Fruit fly (Drosophila melanogaster): ENCODE results near the gene Remo.

Gene Remo

DNA sequence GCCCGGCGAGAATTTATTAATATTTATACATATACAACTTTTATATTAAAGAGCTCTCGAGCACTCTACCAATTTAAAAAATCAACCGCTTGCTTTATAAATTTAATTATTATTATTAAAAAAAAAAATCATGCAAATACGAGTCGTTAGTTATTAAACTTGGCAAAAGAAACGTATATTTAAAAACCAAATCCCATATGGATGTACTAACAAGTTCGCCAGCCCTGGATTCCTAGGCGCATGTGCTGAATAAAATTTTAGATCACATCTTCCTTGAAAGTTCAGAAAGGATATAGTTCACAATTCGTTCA lies 29.1 kb upstream of the Remo start, which contains the start of gene comt (continued):
- no peak for TF ChIP-seq cg (GFP tag; optimal IDR thresholded peaks at IDR 0.05)
- TF ChIP-seq CG4730 (GFP tag; IDR thresholded peaks at IDR 0.05): no peak
- TF ChIP-seq CG15479 (GFP tag; optimal IDR thresholded peaks at IDR 0.05): no peak
- TF ChIP-seq PHDP (tag; optimal IDR thresholded peaks at IDR 0.05): peak; percentile 72
- TF ChIP-seq sisA (GFP tag; IDR thresholded peaks at IDR 0.05): no peak
- TF ChIP-seq CG17829 (tag; optimal IDR thresholded peaks at IDR 0.05): peak; percentile 73
- no peak for TF ChIP-seq sna (GFP tag; IDR thresholded peaks at IDR 0.05; ENCODE audit: partially characterized antibody)
- TF ChIP-seq cwo (GFP tag; optimal IDR thresholded peaks at IDR 0.05): peak; percentile 27
- TF ChIP-seq shn (GFP tag; optimal IDR thresholded peaks at IDR 0.05): no peak
- 0 out of 3 replicates have a peak, but pooled peaks have one; percentile 36 for TF ChIP-seq ase (GFP tag; IDR thresholded peaks at IDR 0.05)
- no peak for TF ChIP-seq CG11085 (GFP tag; IDR thresholded peaks at IDR 0.05)
- no peak for TF ChIP-seq eve (GFP tag; optimal IDR thresholded peaks at IDR 0.05)
- TF ChIP-seq Nf-YC (tag; optimal IDR thresholded peaks at IDR 0.05): peak; percentile 52
- peak; percentile 75 for TF ChIP-seq CG13296 (GFP tag; optimal IDR thresholded peaks at IDR 0.05)
- no peak for TF ChIP-seq dati (GFP tag; IDR thresholded peaks at IDR 0.05)
- peak; percentile 1 for TF ChIP-seq CG8281 (tag; optimal IDR thresholded peaks at IDR 0.05)
- TF ChIP-seq CG6683 (GFP tag; optimal IDR thresholded peaks at IDR 0.05): peak; percentile 13
- TF ChIP-seq dm (GFP tag; optimal IDR thresholded peaks at IDR 0.05): no peak
- 0 out of 2 replicates have a peak, but pooled peaks have one; percentile 33 for TF ChIP-seq CG32772 (GFP tag; IDR thresholded peaks at IDR 0.05)
- peak; percentile 24 for TF ChIP-seq Max (GFP tag; optimal IDR thresholded peaks at IDR 0.05)
- TF ChIP-seq gfzf (GFP tag; optimal IDR thresholded peaks at IDR 0.05): no peak
- TF ChIP-seq pnt (GFP tag; optimal IDR thresholded peaks at IDR 0.05): no peak
- TF ChIP-seq pfk (GFP tag; optimal IDR thresholded peaks at IDR 0.05): no peak
- peak; percentile 14; the same call in 1 of the 2 replicates for TF ChIP-seq Atf6 (GFP tag; IDR thresholded peaks at IDR 0.05)
- TF ChIP-seq btn (GFP tag; optimal IDR thresholded peaks at IDR 0.05): no peak
- TF ChIP-seq CG17361 (GFP tag; IDR thresholded peaks at IDR 0.05): peak; percentile 81; the same call in 2 of the 3 replicates
- TF ChIP-seq CG8388 (GFP tag; optimal IDR thresholded peaks at IDR 0.05): no peak
- no peak for TF ChIP-seq zf30C (GFP tag; optimal IDR thresholded peaks at IDR 0.05)
- peak; percentile 20 for TF ChIP-seq CG4328 (GFP tag; optimal IDR thresholded peaks at IDR 0.05)
- no peak for TF ChIP-seq CG1832 (GFP tag; optimal IDR thresholded peaks at IDR 0.05)
- peak; percentile 38 for TF ChIP-seq CG10543 (GFP tag; optimal IDR thresholded peaks at IDR 0.05)
- TF ChIP-seq tio (GFP tag; optimal IDR thresholded peaks at IDR 0.05): peak; percentile 44
- TF ChIP-seq CG13424 (tag; optimal IDR thresholded peaks at IDR 0.05): peak; percentile 78
- TF ChIP-seq CG1603 (tag; optimal IDR thresholded peaks at IDR 0.05): no peak
- TF ChIP-seq CG2199 (GFP tag; IDR thresholded peaks at IDR 0.05): no peak
- TF ChIP-seq Hand (GFP tag; optimal IDR thresholded peaks at IDR 0.05): no peak
- no peak for TF ChIP-seq Poxn (GFP tag; IDR thresholded peaks at IDR 0.05)
- TF ChIP-seq Awh (GFP tag; IDR thresholded peaks at IDR 0.05): peak; percentile 74
- TF ChIP-seq CG10274 (GFP tag; optimal IDR thresholded peaks at IDR 0.05): no peak
- TF ChIP-seq cato (GFP tag; optimal IDR thresholded peaks at IDR 0.05; ENCODE audit: borderline replicate concordance): peak; percentile 14
- TF ChIP-seq caup (GFP tag; optimal IDR thresholded peaks at IDR 0.05; ENCODE audit: severe bottlenecking): peak; percentile 47
- no peak for TF ChIP-seq bab2 (GFP tag; optimal IDR thresholded peaks at IDR 0.05)
- TF ChIP-seq Rx (GFP tag; IDR thresholded peaks at IDR 0.05): no peak
- no peak for TF ChIP-seq CG6854 (GFP tag; optimal IDR thresholded peaks at IDR 0.05)
- TF ChIP-seq CG1233 (GFP tag; optimal IDR thresholded peaks at IDR 0.05): no peak
- TF ChIP-seq Pdp1 (GFP tag; optimal IDR thresholded peaks at IDR 0.05): no peak
- TF ChIP-seq CG12219 (GFP tag; optimal IDR thresholded peaks at IDR 0.05): no peak
- no peak for TF ChIP-seq Myb (GFP tag; optimal IDR thresholded peaks at IDR 0.05)
- 0 out of 2 replicates have a peak, but pooled peaks have one; percentile 30 for TF ChIP-seq CG11696 (GFP tag; IDR thresholded peaks at IDR 0.05)
- TF ChIP-seq z (GFP tag; IDR thresholded peaks at IDR 0.05): no peak
- TF ChIP-seq Dbx (GFP tag; IDR thresholded peaks at IDR 0.05): 0 out of 3 replicates have a peak, but pooled peaks have one; percentile 59
